Worm (Caenorhabditis elegans) whole organism, young adult: ENCODE results near the gene mrpl-22.

Experiments used
- D2030.7 ChIP-seq: fragments of 200-800 bp; sonication (Bioruptor generic); IDR thresholded peaks from 2 replicates; pipeline ENCODE4 v1.3.6; 2022; ENCODE audit warnings: missing genetic modification reagents, missing genetic modification characterization, missing compliant biosample characterization
- F23B12.7 ChIP-seq: sonication (generic microtip); optimal IDR thresholded peaks from 2 replicates; lab custom pipeline; 2017; ENCODE audit warnings: missing genetic modification characterization, mild to moderate bottlenecking, missing compliant biosample characterization, antibody characterized with exemption, moderate library complexity; ENCODE audit not compliant: insufficient read depth
- F33H1.4 ChIP-seq: fragments of 200-800 bp; sonication (Bioruptor generic); IDR thresholded peaks from 2 replicates; pipeline ENCODE4 v1.3.6; 2022; ENCODE audit warnings: missing genetic modification reagents, missing genetic modification characterization, missing compliant biosample characterization
- F39B2.1 ChIP-seq: fragments of 200-800 bp; sonication (Bioruptor generic); IDR thresholded peaks from 2 replicates; pipeline ENCODE4 v1.3.6; 2022; ENCODE audit warnings: missing genetic modification reagents, missing genetic modification characterization, missing compliant biosample characterization
- F49E8.2 ChIP-seq: sonication (generic microtip); optimal IDR thresholded peaks from 3 replicates; lab custom pipeline; 2017; ENCODE audit warnings: missing genetic modification characterization, mild to moderate bottlenecking, missing compliant biosample characterization, antibody characterized with exemption, moderate library complexity; ENCODE audit not compliant: insufficient read depth
- F52B5.7 ChIP-seq: sonication (generic microtip); optimal IDR thresholded peaks from 2 replicates; lab custom pipeline; 2016; ENCODE audit warnings: mild to moderate bottlenecking, missing genetic modification characterization, missing compliant biosample characterization
- K12H6.12 ChIP-seq: fragments of 200-800 bp; sonication (Bioruptor generic); optimal IDR thresholded peaks from 2 replicates; lab custom pipeline; 2018; ENCODE audit warnings: mild to moderate bottlenecking, missing genetic modification characterization, missing compliant biosample characterization
- Y67H2A.10 ChIP-seq: fragments of 200-800 bp; sonication (Bioruptor generic); conservative IDR thresholded peaks from 2 replicates; pipeline ENCODE4 v1.3.6; 2022; ENCODE audit warnings: missing genetic modification reagents, missing genetic modification characterization, missing compliant biosample characterization
- akir-1 ChIP-seq: fragments of 200-800 bp; sonication (Bioruptor generic); optimal IDR thresholded peaks from 2 replicates; lab custom pipeline; 2018; ENCODE audit warnings: mild to moderate bottlenecking, missing genetic modification characterization, moderate library complexity, missing compliant biosample characterization
- attf-5 ChIP-seq: fragments of 200-800 bp; sonication (Bioruptor generic); optimal IDR thresholded peaks from 2 replicates; lab custom pipeline; 2018; ENCODE audit warnings: mild to moderate bottlenecking, missing genetic modification characterization, missing compliant biosample characterization
- ccch-3 ChIP-seq: fragments of 200-800 bp; sonication (Bioruptor generic); optimal IDR thresholded peaks from 2 replicates; lab custom pipeline; 2018; ENCODE audit warnings: mild to moderate bottlenecking, missing genetic modification characterization, missing compliant biosample characterization
- cebp-1 ChIP-seq, 2 experiments: fragments of 200-800 bp in 1 of 2; sonication (Bioruptor generic) in 1 of 2; sonication (generic microtip) in 1 of 2; IDR thresholded peaks in 1 of 2; optimal IDR thresholded peaks in 1 of 2; 2 replicates each; pipeline versions ENCODE4 v1.3.6 to Lab custom; 2017 to 2022; ENCODE audit warnings: missing compliant biosample characterization in 2 of 2, missing genetic modification characterization in 2 of 2, mild to moderate bottlenecking in 1 of 2, missing genetic modification reagents in 1 of 2, moderate library complexity in 1 of 2
- ceh-40 ChIP-seq: fragments of 200-800 bp; sonication (Bioruptor generic); IDR thresholded peaks from 2 replicates; pipeline ENCODE4 v1.3.6; 2022; ENCODE audit warnings: missing genetic modification characterization, missing compliant biosample characterization
- ceh-79 ChIP-seq: sonication (generic microtip); optimal IDR thresholded peaks from 2 replicates; lab custom pipeline; 2017; ENCODE audit warnings: mild to moderate bottlenecking, missing genetic modification characterization, missing compliant biosample characterization
- dpl-1 ChIP-seq: fragments of 150-350 bp; optimal IDR thresholded peaks from 2 replicates; lab custom pipeline; 2014; ENCODE audit warnings: missing biosample characterization, missing genetic modification reagents, missing genetic modification characterization
- egl-18 ChIP-seq: fragments of 200-800 bp; sonication (Bioruptor generic); IDR thresholded peaks from 2 replicates; pipeline ENCODE4 v1.3.6; 2022; ENCODE audit warnings: missing genetic modification reagents, missing genetic modification characterization, missing compliant biosample characterization
- egl-44 ChIP-seq: fragments of 200-800 bp; sonication (Bioruptor generic); IDR thresholded peaks from 2 replicates; pipeline ENCODE4 v1.3.6; 2022; ENCODE audit warnings: missing genetic modification reagents, missing genetic modification characterization, missing compliant biosample characterization
- ets-4 ChIP-seq: fragments of 200-800 bp; sonication (Bioruptor generic); optimal IDR thresholded peaks from 2 replicates; lab custom pipeline; 2018; ENCODE audit warnings: mild to moderate bottlenecking, missing genetic modification characterization, missing compliant biosample characterization
- him-1 ChIP-seq: sonication (generic microtip); optimal IDR thresholded peaks from 2 replicates; lab custom pipeline; 2016; ENCODE audit warnings: missing genotype, missing genetic modification reagents, missing genetic modification characterization, missing compliant biosample characterization
- hmg-1.2 ChIP-seq: fragments of 200-800 bp; sonication (Bioruptor generic); IDR thresholded peaks from 2 replicates; pipeline ENCODE4 v1.3.6; 2022; ENCODE audit warnings: missing genetic modification reagents, missing genetic modification characterization, missing compliant biosample characterization
- hmg-20 ChIP-seq: fragments of 200-800 bp; sonication (Bioruptor generic); IDR thresholded peaks from 2 replicates; pipeline ENCODE4 v1.3.6; 2022; ENCODE audit warnings: missing genetic modification reagents, missing genetic modification characterization, missing compliant biosample characterization
- lag-1 ChIP-seq: fragments of 200-800 bp; sonication (Bioruptor generic); IDR thresholded peaks from 2 replicates; pipeline ENCODE4 v1.3.6; 2022; ENCODE audit warnings: missing genetic modification reagents, missing genetic modification characterization, missing compliant biosample characterization
- lin-26 ChIP-seq: fragments of 200-800 bp; sonication (Bioruptor generic); IDR thresholded peaks from 2 replicates; pipeline ENCODE4 v1.3.6; 2022; ENCODE audit warnings: missing genetic modification reagents, missing genetic modification characterization, missing compliant biosample characterization
- lin-35 ChIP-seq, 3 experiments: fragments of 150-350 bp in 2 of 3; sonication (generic microtip) in 1 of 3; optimal IDR thresholded peaks; 2 replicates each; lab custom pipeline; 2014 to 2018; ENCODE audit warnings: missing biosample characterization in 3 of 3, missing genetic modification characterization in 3 of 3, missing genetic modification reagents in 3 of 3
- lin-40 ChIP-seq: sonication (generic microtip); optimal IDR thresholded peaks from 2 replicates; lab custom pipeline; 2016; ENCODE audit warnings: missing genetic modification characterization, mild to moderate bottlenecking, missing compliant biosample characterization, missing genotype, missing genetic modification reagents
- lin-54 ChIP-seq: fragments of 200-800 bp; sonication (Bioruptor generic); optimal IDR thresholded peaks from 2 replicates; lab custom pipeline; 2018; ENCODE audit warnings: mild to moderate bottlenecking, missing genetic modification characterization, missing compliant biosample characterization
- madf-6 ChIP-seq: fragments of 200-800 bp; sonication (Bioruptor generic); IDR thresholded peaks from 2 replicates; pipeline ENCODE4 v1.3.6; 2022; ENCODE audit warnings: missing genetic modification reagents, missing genetic modification characterization, missing compliant biosample characterization
- mcd-1 ChIP-seq: fragments of 200-800 bp; sonication (Bioruptor generic); IDR thresholded peaks from 2 replicates; pipeline ENCODE4 v1.3.6; 2022; ENCODE audit warnings: missing genetic modification reagents, missing genetic modification characterization, missing compliant biosample characterization
- mel-28 ChIP-seq: sonication (generic microtip); optimal IDR thresholded peaks from 2 replicates; lab custom pipeline; 2016; ENCODE audit warnings: borderline replicate concordance, mild to moderate bottlenecking, missing genetic modification characterization, missing compliant biosample characterization
- nfya-1 ChIP-seq: sonication (generic microtip); optimal IDR thresholded peaks from 2 replicates; lab custom pipeline; 2017; ENCODE audit warnings: antibody characterized with exemption, missing compliant biosample characterization, missing genetic modification characterization, borderline replicate concordance; ENCODE audit not compliant: insufficient read depth
- nfyb-1 ChIP-seq: fragments of 200-800 bp; sonication (Bioruptor generic); IDR thresholded peaks from 2 replicates; pipeline ENCODE4 v1.3.6; 2022; ENCODE audit warnings: missing genetic modification reagents, missing genetic modification characterization, missing compliant biosample characterization
- nhr-27 ChIP-seq: fragments of 200-800 bp; sonication (Bioruptor generic); optimal IDR thresholded peaks from 2 replicates; lab custom pipeline; 2018; ENCODE audit warnings: mild to moderate bottlenecking, missing genetic modification characterization, moderate library complexity, missing compliant biosample characterization
- rec-8 ChIP-seq, 2 experiments: sonication (generic microtip); optimal IDR thresholded peaks; 2 replicates each; lab custom pipeline; 2016; ENCODE audit warnings: mild to moderate bottlenecking in 2 of 2, missing genetic modification characterization in 2 of 2, missing genetic modification reagents in 2 of 2, missing genotype in 2 of 2, missing biosample characterization in 1 of 2, missing compliant biosample characterization in 1 of 2, moderate library complexity in 1 of 2
- sea-2 ChIP-seq: fragments of 200-800 bp; sonication (Bioruptor generic); IDR thresholded peaks from 2 replicates; pipeline ENCODE4 v1.3.6; 2022; ENCODE audit warnings: missing genetic modification characterization, missing compliant biosample characterization
- tbx-9 ChIP-seq: sonication (generic microtip); optimal IDR thresholded peaks from 2 replicates; lab custom pipeline; 2016; ENCODE audit warnings: borderline replicate concordance, missing genetic modification characterization, inconsistent platforms, missing compliant biosample characterization
- xnd-1 ChIP-seq: sonication (generic microtip); optimal IDR thresholded peaks from 2 replicates; lab custom pipeline; 2016; ENCODE audit warnings: missing genotype, missing genetic modification reagents, missing genetic modification characterization, missing compliant biosample characterization
- zfh-2 ChIP-seq: fragments of 200-800 bp; sonication (Bioruptor generic); conservative IDR thresholded peaks from 2 replicates; pipeline ENCODE4 v1.3.6; 2022; ENCODE audit warnings: missing genetic modification reagents, missing genetic modification characterization, missing compliant biosample characterization
- ztf-25 ChIP-seq: fragments of 200-800 bp; sonication (Bioruptor generic); IDR thresholded peaks from 2 replicates; pipeline ENCODE4 v1.3.6; 2022; ENCODE audit warnings: missing genetic modification reagents, missing genetic modification characterization, missing compliant biosample characterization
- ztf-26 ChIP-seq: sonication (generic microtip); optimal IDR thresholded peaks from 2 replicates; lab custom pipeline; 2017; ENCODE audit warnings: missing genetic modification characterization, missing compliant biosample characterization
- ztf-28 ChIP-seq: fragments of 200-800 bp; sonication (Bioruptor generic); IDR thresholded peaks from 2 replicates; pipeline ENCODE4 v1.3.6; 2022; ENCODE audit warnings: missing genetic modification reagents, missing genetic modification characterization, missing compliant biosample characterization

Gene mrpl-22

ce11 chrIII:10651634-10652033 lies 36.4 kb downstream of the mrpl-22 start:
- TF ChIP-seq nfya-1 (tag; lab: Kevin White, UChicago) (no peak), lag-1 (GFP tag; lab: Robert Waterston, UW) (no peak), ccch-3 (GFP tag; lab: Kevin White, UChicago) (no peak), ceh-79 (tag; lab: Kevin White, UChicago) (peak; percentile 12), cebp-1 (GFP tag; IDR thresholded peaks at IDR 0.05; lab: Robert Waterston, UW) (no peak), cebp-1 (tag; optimal IDR thresholded peaks at IDR 0.05; lab: Kevin White, UChicago) (peak; percentile 40), egl-18 (GFP tag; lab: Robert Waterston, UW) (no peak), ztf-28 (GFP tag; lab: Robert Waterston, UW) (no peak), rec-8 (tag; optimal IDR thresholded peaks at IDR 0.05; lab: Kevin White, UChicago) (no peak), hmg-20 (GFP tag; lab: Robert Waterston, UW) (no peak), F52B5.7 (tag; lab: Kevin White, UChicago) (no peak), nhr-27 (tag; lab: Kevin White, UChicago) (no peak), ztf-26 (tag; lab: Kevin White, UChicago) (no peak), dpl-1 (GFP tag; lab: Kevin White, UChicago) (no peak), akir-1 (no peak), tbx-9 (tag; lab: Kevin White, UChicago) (no peak), F33H1.4 (GFP tag; lab: Robert Waterston, UW) (no peak), mel-28 (no peak), lin-54 (no peak), lin-40 (tag; lab: Kevin White, UChicago) (peak; percentile 26), ztf-25 (GFP tag; lab: Robert Waterston, UW) (no peak), F49E8.2 (tag; lab: Kevin White, UChicago) (no peak), sea-2 (GFP tag; lab: Robert Waterston, UW) (no peak), lin-26 (no peak), D2030.7 (no peak), xnd-1 (tag; lab: Kevin White, UChicago) (no peak), madf-6 (GFP tag; lab: Robert Waterston, UW) (no peak), him-1 (tag; lab: Kevin White, UChicago) (no peak), attf-5 (GFP tag; lab: Kevin White, UChicago) (peak; percentile 18), egl-44 (GFP tag; lab: Robert Waterston, UW) (0 out of 2 replicates have a peak, but pooled peaks have one; percentile 23), K12H6.12 (tag; lab: Kevin White, UChicago) (peak; percentile 9), ets-4 (GFP tag; lab: Kevin White, UChicago) (no peak), Y67H2A.10 (no peak), lin-35 (GFP tag; optimal IDR thresholded peaks at IDR 0.05; lab: Kevin White, UChicago) (no peak), F23B12.7 (tag; lab: Kevin White, UChicago) (no peak), F39B2.1 (GFP tag; lab: Robert Waterston, UW) (no peak), mcd-1 (GFP tag; lab: Robert Waterston, UW) (peak; percentile 45; the same call in 1 of the 2 replicates), nfyb-1 (peak; percentile 52; the same call in 1 of the 2 replicates), zfh-2 (GFP tag; lab: Robert Waterston, UW) (no peak), hmg-1.2 (GFP tag; lab: Robert Waterston, UW) (peak; percentile 99), ceh-40 (GFP tag; lab: Robert Waterston, UW) (no peak)
